Worm (Caenorhabditis elegans) whole organism, late embryonic: ENCODE measurements around the gene spat-3.

ENCODE experiments used
- ama-1 ChIP-seq: fragments of 150-350 bp; optimal IDR thresholded peaks from 2 replicates; lab custom pipeline; 2014
- elt-4 ChIP-seq: sonication (generic microtip); optimal IDR thresholded peaks from 2 replicates; lab custom pipeline; 2016; ENCODE audit warnings: missing genetic modification characterization, missing compliant biosample characterization
- sox-4 ChIP-seq: sonication (generic microtip); optimal IDR thresholded peaks from 2 replicates; lab custom pipeline; 2017; ENCODE audit warnings: mild to moderate bottlenecking, missing genetic modification characterization, inconsistent platforms, missing compliant biosample characterization
- tbx-2 ChIP-seq: sonication (generic microtip); optimal IDR thresholded peaks from 2 replicates; lab custom pipeline; 2016; ENCODE audit warnings: missing genetic modification characterization, missing compliant biosample characterization

- TF ChIP-seq sox-4 (tag; lab: Kevin White, UChicago) (no peak), elt-4 (tag; lab: Kevin White, UChicago) (no peak), ama-1 (lab: Kevin White, UChicago) (no peak), tbx-2 (tag; lab: Kevin White, UChicago) (no peak)
Measured at ce11 chrX:4578581-4578980, 27.1 kb downstream of the spat-3 start.
